Fruit fly (Drosophila melanogaster) whole organism, wandering third instar larva: ENCODE measurements around the gene CG42876.

Experiments
- Abd-B ChIP-seq: fragments of >200 bp; optimal IDR thresholded peaks from 2 replicates; lab custom pipeline; 2017; ENCODE audit warnings: missing biosample characterization, missing genetic modification characterization
- CG32264 ChIP-seq: fragments of 200-800 bp; sonication (Bioruptor generic); optimal IDR thresholded peaks from 2 replicates; lab custom pipeline; 2016; ENCODE audit warnings: missing biosample characterization, missing genetic modification characterization
- CG9705 ChIP-seq: fragments of 200-800 bp; sonication (Bioruptor generic); optimal IDR thresholded peaks from 2 replicates; lab custom pipeline; 2018; ENCODE audit warnings: missing biosample characterization, mild to moderate bottlenecking, missing genetic modification characterization
- HLH106 ChIP-seq: fragments of 200-800 bp; optimal IDR thresholded peaks from 3 replicates; lab custom pipeline; 2019; ENCODE audit warnings: missing biosample characterization, mild to moderate bottlenecking, missing genetic modification characterization, moderate library complexity
- Jra ChIP-seq: sonication (Bioruptor generic); optimal IDR thresholded peaks from 2 replicates; lab custom pipeline; 2016; ENCODE audit warnings: missing biosample characterization, missing genetic modification characterization
- dl ChIP-seq, 2 experiments: fragments of 175-275, 200-275 bp in 1 of 2; fragments of 200-275 bp in 1 of 2; sonication (Bioruptor generic); optimal IDR thresholded peaks; lab custom pipeline; 2018; ENCODE audit warnings: mild to moderate bottlenecking in 2 of 2, missing biosample characterization in 2 of 2, missing genetic modification characterization in 2 of 2, moderate library complexity in 2 of 2; ENCODE audit not compliant: partially characterized antibody in 2 of 2, insufficient read depth in 1 of 2
- fru ChIP-seq: fragments of 200-800 bp; sonication (Bioruptor generic); optimal IDR thresholded peaks from 3 replicates; lab custom pipeline; 2016; ENCODE audit warnings: missing biosample characterization, mild to moderate bottlenecking, missing genetic modification characterization
- lola ChIP-seq: fragments of >200 bp; optimal IDR thresholded peaks from 2 replicates; lab custom pipeline; 2017; ENCODE audit warnings: missing biosample characterization, missing genetic modification characterization
- psq ChIP-seq: fragments of 200-800 bp; sonication (Bioruptor generic); optimal IDR thresholded peaks from 3 replicates; lab custom pipeline; 2017; ENCODE audit warnings: missing biosample characterization, mild to moderate bottlenecking, missing genetic modification characterization, moderate library complexity

DNA sequence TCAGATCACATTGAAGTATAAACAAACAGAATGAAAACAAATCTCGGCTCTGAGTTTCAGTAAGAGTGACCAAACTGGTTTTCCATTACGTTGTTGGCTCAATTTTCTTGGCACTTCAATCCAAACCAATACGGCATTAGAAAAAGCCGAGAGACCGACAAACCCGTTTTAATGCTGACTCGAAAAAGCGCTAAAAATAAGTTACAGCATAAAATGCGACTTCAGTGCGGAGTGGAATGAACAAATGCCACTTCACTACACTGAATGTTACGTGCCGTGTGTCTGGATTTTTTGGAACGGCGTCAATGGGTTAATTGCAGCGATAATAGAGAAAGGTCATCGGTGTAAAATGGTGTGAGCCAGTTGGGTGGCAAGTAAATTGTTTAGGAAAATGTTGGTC is 51.3 kb downstream of the CG42876 start:
- TF ChIP-seq lola (GFP tag; lab: Kevin White, UChicago) (no peak), fru (GFP tag; lab: Kevin White, UChicago) (no peak), psq (no peak), CG9705 (GFP tag; lab: Kevin White, UChicago) (no peak), HLH106 (no peak), dl (GFP tag; optimal IDR thresholded peaks at IDR 0.05; lab: Kevin White, UChicago; ENCODE audit: insufficient read depth in 1 of 2, partially characterized antibody in 2 of 2) (no peak), Jra (GFP tag; lab: Kevin White, UChicago) (no peak), Abd-B (no peak), CG32264 (GFP tag; lab: Kevin White, UChicago) (no peak)
